Worm (Caenorhabditis elegans) whole organism, midembryonic: ENCODE results near the gene VC5.2.

ENCODE experiments used
- T22C8.4 ChIP-seq: fragments of 200-800 bp; sonication (Bioruptor generic); IDR thresholded peaks from 2 replicates; pipeline ENCODE4 v1.3.6; 2022; ENCODE audit warnings: missing genetic modification characterization, missing compliant biosample characterization
- cog-1 ChIP-seq: sonication (generic microtip); optimal IDR thresholded peaks from 2 replicates; lab custom pipeline; 2016; ENCODE audit warnings: missing genetic modification characterization, missing compliant biosample characterization
- flt-1 ChIP-seq: fragments of 200-800 bp; sonication (Bioruptor generic); IDR thresholded peaks from 2 replicates; pipeline ENCODE4 v1.3.6; 2022; ENCODE audit warnings: missing genetic modification characterization, missing compliant biosample characterization
- klf-2 ChIP-seq: fragments of 200-800 bp; sonication (Bioruptor generic); conservative IDR thresholded peaks from 2 replicates; pipeline ENCODE4 v1.3.6; 2022; ENCODE audit warnings: missing genetic modification reagents, missing genetic modification characterization, missing compliant biosample characterization
- med-1 ChIP-seq: sonication (generic microtip); optimal IDR thresholded peaks from 2 replicates; lab custom pipeline; 2017; ENCODE audit warnings: missing genetic modification characterization, mild to moderate bottlenecking, missing compliant biosample characterization, antibody characterized with exemption, missing genetic modification reagents; ENCODE audit not compliant: insufficient read depth
- ref-1 ChIP-seq: fragments of 200-800 bp; sonication (Bioruptor generic); conservative IDR thresholded peaks from 2 replicates; pipeline ENCODE4 v1.3.6; 2022; ENCODE audit warnings: missing genetic modification reagents, missing genetic modification characterization, missing compliant biosample characterization
- tab-1 ChIP-seq: fragments of 200-800 bp; sonication (Bioruptor generic); IDR thresholded peaks from 2 replicates; pipeline ENCODE4 v1.3.6; 2022; ENCODE audit warnings: missing genetic modification characterization, missing compliant biosample characterization
- ztf-23 ChIP-seq: fragments of 200-800 bp; sonication (Bioruptor generic); IDR thresholded peaks from 2 replicates; pipeline ENCODE4 v1.3.6; 2022; ENCODE audit warnings: missing genetic modification reagents, missing genetic modification characterization, missing compliant biosample characterization
- ztf-29 ChIP-seq: fragments of 200-800 bp; sonication (Bioruptor generic); IDR thresholded peaks from 2 replicates; pipeline ENCODE4 v1.3.6; 2022; ENCODE audit warnings: missing genetic modification reagents, missing genetic modification characterization, missing compliant biosample characterization

The VC5.2 gene

DNA sequence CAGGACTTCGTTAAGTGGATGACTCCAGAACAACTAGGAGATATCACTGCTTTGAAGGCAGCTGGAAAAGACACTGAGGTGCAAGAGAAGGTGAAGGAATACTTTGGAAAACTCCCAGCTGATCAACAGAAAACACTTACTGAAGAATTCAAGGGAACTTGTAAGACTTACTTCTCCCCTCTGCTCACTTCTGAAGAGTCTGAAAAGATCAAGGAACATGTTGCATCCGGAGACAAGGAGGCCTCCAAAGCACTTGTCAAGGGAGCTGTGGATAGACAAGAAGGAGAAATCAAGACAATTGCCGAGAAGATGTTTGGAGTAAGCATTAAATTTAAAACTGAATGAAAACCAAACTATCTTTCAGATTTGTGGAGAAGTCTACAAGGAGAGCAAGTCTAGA, 6.4 kb upstream of the VC5.2 start:
- TF ChIP-seq ztf-23 (GFP tag; lab: Robert Waterston, UW) (no peak), cog-1 (tag; lab: Kevin White, UChicago) (no peak), ztf-29 (GFP tag; lab: Robert Waterston, UW) (no peak), klf-2 (GFP tag; lab: Robert Waterston, UW) (no peak), T22C8.4 (GFP tag; lab: Robert Waterston, UW) (no peak), med-1 (GFP tag; lab: Kevin White, UChicago) (no peak), ref-1 (no peak), flt-1 (GFP tag; lab: Robert Waterston, UW) (no peak), tab-1 (GFP tag; lab: Robert Waterston, UW) (no peak)

- TF ChIP-seq T22C8.4 (GFP tag; lab: Robert Waterston, UW) (no peak), cog-1 (tag; lab: Kevin White, UChicago) (no peak), ztf-23 (GFP tag; lab: Robert Waterston, UW) (peak; percentile 70), flt-1 (GFP tag; lab: Robert Waterston, UW) (no peak), tab-1 (GFP tag; lab: Robert Waterston, UW) (no peak)
Observed at ce11 chrV:7084612-7085139, 1.1 kb upstream of the VC5.2 start, which contains the start of gene mys-1. Gene mys-1 (minus strand): TSS chrV:7084662.

DNA sequence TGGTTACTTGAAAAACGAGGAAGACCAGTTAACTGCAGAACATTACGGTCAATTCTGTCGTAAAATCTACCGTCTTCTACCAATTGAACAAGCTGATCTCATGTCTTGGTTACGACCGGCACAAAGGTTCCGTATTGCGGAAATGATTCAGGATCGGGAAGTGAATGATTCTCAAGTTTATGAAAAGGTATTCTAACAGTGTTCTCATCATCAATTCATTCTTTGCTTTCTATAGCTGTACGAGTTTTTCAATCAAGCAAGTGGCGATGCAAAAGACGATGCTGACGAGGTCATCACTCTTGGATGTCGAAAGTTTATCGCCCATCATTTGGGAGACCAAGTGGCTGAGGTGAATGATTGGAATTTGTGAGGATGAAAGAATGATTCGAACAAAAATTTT, 1.6 kb downstream of the VC5.2 start:
- TF ChIP-seq ref-1, result no peak
- TF ChIP-seq klf-2 (GFP tag; lab: Robert Waterston, UW), result no peak
- TF ChIP-seq med-1 (GFP tag; lab: Kevin White, UChicago), result no peak
- no peak for TF ChIP-seq tab-1 (GFP tag; lab: Robert Waterston, UW)
- TF ChIP-seq flt-1 (GFP tag; lab: Robert Waterston, UW), result no peak
- no peak for TF ChIP-seq cog-1 (tag; lab: Kevin White, UChicago)
- no peak for TF ChIP-seq ztf-23 (GFP tag; lab: Robert Waterston, UW)
- no peak for TF ChIP-seq ztf-29 (GFP tag; lab: Robert Waterston, UW)
- no peak for TF ChIP-seq T22C8.4 (GFP tag; lab: Robert Waterston, UW)

DNA sequence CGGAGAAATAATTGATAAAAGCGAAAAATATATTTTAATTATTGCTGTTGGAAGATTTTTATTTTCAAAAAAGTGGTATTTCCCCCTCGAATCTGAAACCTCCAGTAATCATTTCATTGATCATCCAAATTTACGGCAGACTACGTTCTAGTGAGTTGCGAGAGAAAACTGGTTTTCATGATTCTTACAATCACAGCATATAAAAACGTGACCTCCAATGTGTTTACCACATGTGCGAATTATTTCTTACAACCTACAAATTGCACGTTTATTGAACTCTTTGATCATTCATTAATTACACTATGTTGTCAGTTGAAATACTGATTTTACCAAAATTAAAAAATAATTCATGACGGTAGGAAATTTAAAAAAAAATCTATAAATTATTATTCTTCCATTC, 3.5 kb downstream of the VC5.2 start:
- TF ChIP-seq klf-2 (GFP tag; lab: Robert Waterston, UW) (no peak), ztf-23 (GFP tag; lab: Robert Waterston, UW) (no peak), ref-1 (no peak), flt-1 (GFP tag; lab: Robert Waterston, UW) (no peak), T22C8.4 (GFP tag; lab: Robert Waterston, UW) (no peak), med-1 (GFP tag; lab: Kevin White, UChicago) (no peak), ztf-29 (GFP tag; lab: Robert Waterston, UW) (no peak), cog-1 (tag; lab: Kevin White, UChicago) (no peak), tab-1 (GFP tag; lab: Robert Waterston, UW) (no peak)

ce11 chrV:7091287-7091686, 5.5 kb downstream of the VC5.2 start, which contains the start of gene nhr-286:
Gene nhr-286 (minus strand): TSS chrV:7091610.
- TF ChIP-seq T22C8.4 (GFP tag; lab: Robert Waterston, UW), result no peak
- no peak for TF ChIP-seq ref-1
- TF ChIP-seq tab-1 (GFP tag; lab: Robert Waterston, UW), result no peak

ce11 chrV:7093720-7094401, 8.1 kb downstream of the VC5.2 start, which contains the start of gene nhr-135:
Gene nhr-135 (minus strand): TSS chrV:7093770.
- TF ChIP-seq tab-1 (GFP tag; lab: Robert Waterston, UW) (no peak), T22C8.4 (GFP tag; lab: Robert Waterston, UW) (peak; percentile 38; the same call in 1 of the 2 replicates), ztf-23 (GFP tag; lab: Robert Waterston, UW) (no peak), ztf-29 (GFP tag; lab: Robert Waterston, UW) (no peak), ref-1 (no peak)

DNA sequence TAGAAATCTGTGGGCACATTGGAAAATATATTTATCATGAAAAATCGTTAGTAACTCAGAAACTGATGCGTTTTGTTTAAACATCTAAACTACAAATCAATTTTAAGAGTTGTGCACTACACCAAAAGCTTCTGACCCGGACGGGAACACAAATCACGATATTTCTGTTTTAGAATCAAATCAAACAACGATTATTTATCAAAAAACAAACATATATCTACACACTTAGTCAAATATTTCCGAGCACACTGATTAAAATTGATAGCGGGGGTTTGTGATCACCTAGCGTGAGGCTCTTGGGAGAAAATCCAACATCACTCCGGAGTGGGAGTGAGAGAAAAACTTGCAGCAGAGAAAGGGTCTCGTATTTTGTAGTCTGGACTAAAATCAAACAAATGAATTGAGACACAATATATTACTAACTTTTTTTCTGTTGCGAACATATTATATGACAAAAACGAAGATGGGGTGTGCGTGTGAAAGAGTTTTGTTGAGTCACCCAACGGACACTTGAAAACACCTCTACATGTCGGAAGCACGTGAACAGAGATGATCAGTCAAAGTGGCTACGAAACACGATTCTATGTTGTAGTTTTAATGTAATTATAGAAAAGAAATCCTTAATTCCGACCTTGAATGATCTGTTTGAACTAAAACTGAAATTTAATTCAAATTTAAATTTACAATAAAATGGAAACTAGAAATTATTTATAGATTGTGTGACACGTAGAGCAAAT, 9.7 kb downstream of the VC5.2 start:
- TF ChIP-seq tab-1 (GFP tag; lab: Robert Waterston, UW) (no peak), klf-2 (GFP tag; lab: Robert Waterston, UW) (no peak), ztf-23 (GFP tag; lab: Robert Waterston, UW) (no peak), cog-1 (tag; lab: Kevin White, UChicago) (no peak), T22C8.4 (GFP tag; lab: Robert Waterston, UW) (no peak), ref-1 (no peak)

DNA sequence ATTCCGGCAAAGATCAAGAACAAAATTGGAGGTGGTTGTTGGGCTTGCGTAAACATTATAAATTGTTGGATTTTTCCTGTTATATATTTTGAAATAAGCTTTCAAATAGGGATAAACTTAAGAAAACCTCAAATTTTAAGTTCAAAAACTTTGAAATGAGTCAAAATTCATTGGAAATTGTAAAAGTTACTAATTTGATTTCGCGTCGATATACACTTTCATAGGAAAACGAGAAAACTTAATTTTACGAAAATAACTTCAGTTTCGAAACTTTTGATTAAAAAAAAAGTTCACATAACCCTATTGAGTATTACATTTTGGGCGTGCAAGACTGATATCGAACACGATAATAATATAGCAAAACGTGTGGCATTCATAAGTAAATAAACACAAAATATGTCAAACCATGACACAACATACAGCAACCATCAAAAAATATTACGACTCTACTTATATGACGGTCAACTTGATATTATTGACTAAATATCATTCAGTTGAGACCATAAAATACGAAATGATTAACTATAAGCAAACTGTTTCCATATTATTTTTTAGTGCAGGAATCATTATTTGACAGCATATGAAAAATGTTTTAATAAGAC, 10.5 kb downstream of the VC5.2 start:
- TF ChIP-seq flt-1 (GFP tag; lab: Robert Waterston, UW) (no peak), klf-2 (GFP tag; lab: Robert Waterston, UW) (no peak), med-1 (GFP tag; lab: Kevin White, UChicago) (no peak), ztf-23 (GFP tag; lab: Robert Waterston, UW) (no peak), ref-1 (no peak), tab-1 (GFP tag; lab: Robert Waterston, UW) (no peak), T22C8.4 (GFP tag; lab: Robert Waterston, UW) (no peak), cog-1 (tag; lab: Kevin White, UChicago) (no peak), ztf-29 (GFP tag; lab: Robert Waterston, UW) (no peak)

ce11 chrV:7096811-7097210, 11.1 kb downstream of the VC5.2 start:
- TF ChIP-seq klf-2 (GFP tag; lab: Robert Waterston, UW) (no peak), flt-1 (GFP tag; lab: Robert Waterston, UW) (no peak), ztf-23 (GFP tag; lab: Robert Waterston, UW) (no peak), T22C8.4 (GFP tag; lab: Robert Waterston, UW) (no peak), tab-1 (GFP tag; lab: Robert Waterston, UW) (no peak), ztf-29 (GFP tag; lab: Robert Waterston, UW) (no peak), cog-1 (tag; lab: Kevin White, UChicago) (no peak), ref-1 (no peak), med-1 (GFP tag; lab: Kevin White, UChicago) (no peak)
